Worm (Caenorhabditis elegans) whole organism, young adult: Measurements from ENCODE around the gene T02B11.9.

Source experiments
- B0261.1 ChIP-seq: sonication (generic microtip); optimal IDR thresholded peaks from 2 replicates; lab custom pipeline; 2016; ENCODE audit warnings: mild to moderate bottlenecking, missing genetic modification characterization, moderate library complexity, missing compliant biosample characterization
- C17E4.6 ChIP-seq: fragments of 200-800 bp; sonication (Bioruptor generic); IDR thresholded peaks from 2 replicates; pipeline ENCODE4 v1.3.6; 2022; ENCODE audit warnings: missing genetic modification reagents, missing genetic modification characterization, missing compliant biosample characterization
- F10E7.11 ChIP-seq: sonication (generic microtip); optimal IDR thresholded peaks from 2 replicates; lab custom pipeline; 2017; ENCODE audit warnings: mild to moderate bottlenecking, missing genetic modification characterization, moderate library complexity, missing compliant biosample characterization
- F23B12.7 ChIP-seq: sonication (generic microtip); optimal IDR thresholded peaks from 2 replicates; lab custom pipeline; 2017; ENCODE audit warnings: missing genetic modification characterization, mild to moderate bottlenecking, missing compliant biosample characterization, antibody characterized with exemption, moderate library complexity; ENCODE audit not compliant: insufficient read depth
- F52B5.7 ChIP-seq: sonication (generic microtip); optimal IDR thresholded peaks from 2 replicates; lab custom pipeline; 2016; ENCODE audit warnings: mild to moderate bottlenecking, missing genetic modification characterization, missing compliant biosample characterization
- F55B11.4 ChIP-seq: sonication (generic microtip); optimal IDR thresholded peaks from 2 replicates; lab custom pipeline; 2016; ENCODE audit warnings: missing compliant biosample characterization, missing genetic modification characterization, borderline replicate concordance; ENCODE audit not compliant: insufficient read depth
- K12H6.12 ChIP-seq: fragments of 200-800 bp; sonication (Bioruptor generic); optimal IDR thresholded peaks from 2 replicates; lab custom pipeline; 2018; ENCODE audit warnings: mild to moderate bottlenecking, missing genetic modification characterization, missing compliant biosample characterization
- T07F8.4 ChIP-seq: sonication (generic microtip); optimal IDR thresholded peaks from 2 replicates; lab custom pipeline; 2016; ENCODE audit warnings: mild to moderate bottlenecking, missing genetic modification characterization, moderate library complexity, missing compliant biosample characterization
- Y79H2A.3 ChIP-seq: fragments of 200-800 bp; sonication (Bioruptor generic); conservative IDR thresholded peaks from 2 replicates; pipeline ENCODE4 v1.3.6; 2022; ENCODE audit warnings: missing genetic modification reagents, missing genetic modification characterization, missing compliant biosample characterization
- attf-3 ChIP-seq: fragments of 200-800 bp; sonication (Bioruptor generic); conservative IDR thresholded peaks from 2 replicates; pipeline ENCODE4 v1.3.6; 2022; ENCODE audit warnings: missing genetic modification reagents, missing genetic modification characterization, missing compliant biosample characterization
- bed-1 ChIP-seq: fragments of 200-800 bp; sonication (Bioruptor generic); IDR thresholded peaks from 2 replicates; pipeline ENCODE4 v1.3.6; 2022; ENCODE audit warnings: missing genetic modification reagents, missing genetic modification characterization, missing compliant biosample characterization
- chd-7 ChIP-seq: sonication (generic microtip); optimal IDR thresholded peaks from 2 replicates; lab custom pipeline; 2016; ENCODE audit warnings: mild to moderate bottlenecking, missing genetic modification characterization, moderate library complexity, missing compliant biosample characterization
- dpff-1 ChIP-seq: sonication (generic microtip); optimal IDR thresholded peaks from 2 replicates; lab custom pipeline; 2017; ENCODE audit warnings: mild to moderate bottlenecking, missing genetic modification characterization, missing compliant biosample characterization
- dpl-1 ChIP-seq: fragments of 150-350 bp; optimal IDR thresholded peaks from 2 replicates; lab custom pipeline; 2014; ENCODE audit warnings: missing biosample characterization, missing genetic modification reagents, missing genetic modification characterization
- egl-18 ChIP-seq: fragments of 200-800 bp; sonication (Bioruptor generic); IDR thresholded peaks from 2 replicates; pipeline ENCODE4 v1.3.6; 2022; ENCODE audit warnings: missing genetic modification reagents, missing genetic modification characterization, missing compliant biosample characterization
- egrh-3 ChIP-seq: fragments of 200-800 bp; sonication (Bioruptor generic); IDR thresholded peaks from 2 replicates; pipeline ENCODE4 v1.3.6; 2022; ENCODE audit warnings: missing genetic modification reagents, missing genetic modification characterization, missing compliant biosample characterization
- ets-4 ChIP-seq: fragments of 200-800 bp; sonication (Bioruptor generic); optimal IDR thresholded peaks from 2 replicates; lab custom pipeline; 2018; ENCODE audit warnings: mild to moderate bottlenecking, missing genetic modification characterization, missing compliant biosample characterization
- hlh-12 ChIP-seq: sonication (generic microtip); optimal IDR thresholded peaks from 2 replicates; lab custom pipeline; 2016; ENCODE audit warnings: missing genetic modification characterization, missing compliant biosample characterization
- hmg-1.2 ChIP-seq: fragments of 200-800 bp; sonication (Bioruptor generic); IDR thresholded peaks from 2 replicates; pipeline ENCODE4 v1.3.6; 2022; ENCODE audit warnings: missing genetic modification reagents, missing genetic modification characterization, missing compliant biosample characterization
- let-526 ChIP-seq: fragments of 200-800 bp; sonication (Bioruptor generic); IDR thresholded peaks from 2 replicates; pipeline ENCODE4 v1.3.6; 2022; ENCODE audit warnings: missing genetic modification reagents, missing genetic modification characterization, missing compliant biosample characterization
- lin-26 ChIP-seq: fragments of 200-800 bp; sonication (Bioruptor generic); IDR thresholded peaks from 2 replicates; pipeline ENCODE4 v1.3.6; 2022; ENCODE audit warnings: missing genetic modification reagents, missing genetic modification characterization, missing compliant biosample characterization
- lin-40 ChIP-seq: sonication (generic microtip); optimal IDR thresholded peaks from 2 replicates; lab custom pipeline; 2016; ENCODE audit warnings: missing genetic modification characterization, mild to moderate bottlenecking, missing compliant biosample characterization, missing genotype, missing genetic modification reagents
- lir-1 ChIP-seq: fragments of 200-800 bp; sonication (Bioruptor generic); conservative IDR thresholded peaks from 2 replicates; pipeline ENCODE4 v1.3.6; 2022; ENCODE audit warnings: missing genetic modification reagents, missing genetic modification characterization, missing compliant biosample characterization
- madf-3 ChIP-seq: fragments of 200-800 bp; sonication (Bioruptor generic); IDR thresholded peaks from 2 replicates; pipeline ENCODE4 v1.3.6; 2022; ENCODE audit warnings: missing genetic modification reagents, missing genetic modification characterization, missing compliant biosample characterization
- madf-6 ChIP-seq: fragments of 200-800 bp; sonication (Bioruptor generic); IDR thresholded peaks from 2 replicates; pipeline ENCODE4 v1.3.6; 2022; ENCODE audit warnings: missing genetic modification reagents, missing genetic modification characterization, missing compliant biosample characterization
- madf-8 ChIP-seq: fragments of 200-800 bp; sonication (Bioruptor generic); conservative IDR thresholded peaks from 2 replicates; pipeline ENCODE4 v1.3.6; 2022; ENCODE audit warnings: missing genetic modification reagents, missing genetic modification characterization, missing compliant biosample characterization
- mes-4 ChIP-seq: sonication (generic microtip); optimal IDR thresholded peaks from 2 replicates; lab custom pipeline; 2016; ENCODE audit warnings: missing genotype, missing genetic modification characterization, missing compliant biosample characterization
- nhr-120 ChIP-seq: fragments of 200-800 bp; sonication (Bioruptor generic); IDR thresholded peaks from 2 replicates; pipeline ENCODE4 v1.3.6; 2022; ENCODE audit warnings: missing genetic modification characterization, missing compliant biosample characterization
- nhr-27 ChIP-seq: fragments of 200-800 bp; sonication (Bioruptor generic); optimal IDR thresholded peaks from 2 replicates; lab custom pipeline; 2018; ENCODE audit warnings: mild to moderate bottlenecking, missing genetic modification characterization, moderate library complexity, missing compliant biosample characterization
- pha-4 ChIP-seq: fragments of 150-350 bp; sonication (generic microtip); optimal IDR thresholded peaks from 2 replicates; lab custom pipeline; 2014; ENCODE audit warnings: missing biosample characterization, missing genetic modification reagents, missing genetic modification characterization
- rcor-1 ChIP-seq: fragments of 200-800 bp; sonication (Bioruptor generic); IDR thresholded peaks from 2 replicates; pipeline ENCODE4 v1.3.6; 2022; ENCODE audit warnings: missing genetic modification reagents, missing genetic modification characterization, missing compliant biosample characterization
- rpc-1 ChIP-seq, 2 experiments: fragments of 150-350 bp in 1 of 2; sonication (generic microtip) in 1 of 2; optimal IDR thresholded peaks; 2 replicates each; lab custom pipeline; 2014 to 2018; ENCODE audit warnings: missing biosample characterization in 1 of 2, missing genetic modification characterization in 1 of 2, missing genetic modification reagents in 1 of 2, missing genotype in 1 of 2
- snpc-4 ChIP-seq, 5 experiments: fragments of 150-350 bp in 1 of 5; sonication (generic microtip) in 4 of 5; optimal IDR thresholded peaks; 2 replicates each; lab custom pipeline; 2014 to 2018; ENCODE audit warnings: missing genetic modification characterization in 5 of 5, missing biosample characterization in 3 of 5, antibody characterized with exemption in 2 of 5, mild to moderate bottlenecking in 2 of 5, missing compliant biosample characterization in 2 of 5, missing genotype in 2 of 5, moderate library complexity in 2 of 5, missing genetic modification reagents in 1 of 5
- somi-1 ChIP-seq: fragments of 200-800 bp; sonication (Bioruptor generic); optimal IDR thresholded peaks from 2 replicates; lab custom pipeline; 2018; ENCODE audit warnings: mild to moderate bottlenecking, missing genetic modification characterization, missing compliant biosample characterization
- sptf-2 ChIP-seq: fragments of 200-800 bp; sonication (Bioruptor generic); optimal IDR thresholded peaks from 2 replicates; lab custom pipeline; 2018; ENCODE audit warnings: mild to moderate bottlenecking, missing genetic modification characterization, missing compliant biosample characterization
- unc-130 ChIP-seq: sonication (generic microtip); optimal IDR thresholded peaks from 2 replicates; lab custom pipeline; 2016; ENCODE audit warnings: missing genetic modification reagents, missing genetic modification characterization, missing compliant biosample characterization
- xnd-1 ChIP-seq: sonication (generic microtip); optimal IDR thresholded peaks from 2 replicates; lab custom pipeline; 2016; ENCODE audit warnings: missing genotype, missing genetic modification reagents, missing genetic modification characterization, missing compliant biosample characterization
- ztf-18 ChIP-seq: sonication (generic microtip); optimal IDR thresholded peaks from 2 replicates; lab custom pipeline; 2016; ENCODE audit warnings: missing genotype, mild to moderate bottlenecking, missing genetic modification characterization, missing compliant biosample characterization
- ztf-25 ChIP-seq: fragments of 200-800 bp; sonication (Bioruptor generic); IDR thresholded peaks from 2 replicates; pipeline ENCODE4 v1.3.6; 2022; ENCODE audit warnings: missing genetic modification reagents, missing genetic modification characterization, missing compliant biosample characterization
- ztf-6 ChIP-seq: fragments of 200-800 bp; sonication (Bioruptor generic); IDR thresholded peaks from 2 replicates; pipeline ENCODE4 v1.3.6; 2022; ENCODE audit warnings: missing genetic modification reagents, missing genetic modification characterization, missing compliant biosample characterization

The T02B11.9 gene

ce11 chrV:858841-859456 is 17.1 kb upstream of the T02B11.9 start (continued):
- peak; percentile 54 for TF ChIP-seq madf-8 (GFP tag; lab: Robert Waterston, UW)
- TF ChIP-seq ztf-18 (tag; lab: Kevin White, UChicago), result peak; percentile 11
- TF ChIP-seq chd-7 (tag; lab: Kevin White, UChicago), result no peak
- TF ChIP-seq egl-18, result 0 out of 2 replicates have a peak, but pooled peaks have one; percentile 43
- TF ChIP-seq K12H6.12 (tag; lab: Kevin White, UChicago), result no peak
- no peak for TF ChIP-seq mes-4 (tag; lab: Kevin White, UChicago)
- peak; percentile 32 for TF ChIP-seq xnd-1 (tag; lab: Kevin White, UChicago)
- no peak for TF ChIP-seq F55B11.4
- TF ChIP-seq hmg-1.2 (GFP tag; lab: Robert Waterston, UW), result peak; percentile 98
- no peak for TF ChIP-seq let-526 (GFP tag; lab: Robert Waterston, UW)
- peak; percentile 88 for TF ChIP-seq snpc-4 (GFP tag; optimal IDR thresholded peaks at IDR 0.05; lab: Kevin White, UChicago)
- peak; percentile 89 to 99 (median 93) for TF ChIP-seq snpc-4 (tag; optimal IDR thresholded peaks at IDR 0.05; lab: Kevin White, UChicago)
- no peak for TF ChIP-seq lir-1
- TF ChIP-seq, all 124 proteins: peak for 31

ce11 chrV:866729-867128 is 9.3 kb upstream of the T02B11.9 start, which contains the start of gene T02B11.3:
T02B11.3 (minus strand) TSS chrV:866829.
- TF ChIP-seq rpc-1 (optimal IDR thresholded peaks at IDR 0.05; lab: Kevin White, UChicago) (no peak), rpc-1 (tag; optimal IDR thresholded peaks at IDR 0.05; lab: Kevin White, UChicago) (no peak), nhr-120 (GFP tag; lab: Robert Waterston, UW) (no peak), hmg-1.2 (GFP tag; lab: Robert Waterston, UW) (no peak), madf-6 (GFP tag; lab: Robert Waterston, UW) (no peak), egrh-3 (no peak), lin-26 (GFP tag; lab: Robert Waterston, UW) (no peak), B0261.1 (tag; lab: Kevin White, UChicago) (no peak)
- TF ChIP-seq, all 124 proteins: peak for 0

ce11 chrV:871029-871428 is 5.0 kb upstream of the T02B11.9 start, which contains the start of gene T02B11.4:
T02B11.4 (minus strand) TSS chrV:871129.
- TF ChIP-seq C17E4.6 (no peak), Y79H2A.3 (GFP tag; lab: Robert Waterston, UW) (no peak), nhr-120 (GFP tag; lab: Robert Waterston, UW) (no peak), bed-1 (no peak), unc-130 (GFP tag; lab: Kevin White, UChicago) (no peak), F10E7.11 (tag; lab: Kevin White, UChicago) (no peak), dpl-1 (GFP tag; lab: Kevin White, UChicago) (no peak)

- no peak for TF ChIP-seq attf-3 (GFP tag; lab: Robert Waterston, UW)
- no peak for TF ChIP-seq nhr-27
- TF ChIP-seq F23B12.7 (tag; lab: Kevin White, UChicago), result no peak
These were observed 2.5 kb downstream of the T02B11.9 start, which contains the start of gene T02B11.8 for ce11 chrV:878567-878966. T02B11.8 (minus strand) TSS chrV:878667.

ce11 chrV:879171-879570 is 3.1 kb downstream of the T02B11.9 start, which contains the start of gene srg-53:
srg-53 (plus strand) TSS chrV:879471.
- TF ChIP-seq pha-4 (tag; lab: Kevin White, UChicago) (no peak), madf-8 (GFP tag; lab: Robert Waterston, UW) (no peak), madf-3 (GFP tag; lab: Robert Waterston, UW) (no peak), ztf-25 (GFP tag; lab: Robert Waterston, UW) (no peak), T07F8.4 (tag; lab: Kevin White, UChicago) (no peak), ets-4 (no peak), nhr-120 (GFP tag; lab: Robert Waterston, UW) (no peak), C17E4.6 (no peak), F52B5.7 (tag; lab: Kevin White, UChicago) (no peak), rcor-1 (GFP tag; lab: Robert Waterston, UW) (no peak), dpff-1 (tag; lab: Kevin White, UChicago) (no peak), ztf-6 (GFP tag; lab: Robert Waterston, UW) (no peak), lin-40 (tag; lab: Kevin White, UChicago) (no peak), sptf-2 (GFP tag; lab: Kevin White, UChicago) (no peak), somi-1 (GFP tag; lab: Kevin White, UChicago) (no peak), hlh-12 (tag; lab: Kevin White, UChicago) (no peak)
